Fruit fly (Drosophila melanogaster): Measurements from ENCODE around the gene Grl65a.
A peak's percentile ranks its signal among the peaks of the same experiment; 100 is the strongest.

The Grl65a gene

DNA sequence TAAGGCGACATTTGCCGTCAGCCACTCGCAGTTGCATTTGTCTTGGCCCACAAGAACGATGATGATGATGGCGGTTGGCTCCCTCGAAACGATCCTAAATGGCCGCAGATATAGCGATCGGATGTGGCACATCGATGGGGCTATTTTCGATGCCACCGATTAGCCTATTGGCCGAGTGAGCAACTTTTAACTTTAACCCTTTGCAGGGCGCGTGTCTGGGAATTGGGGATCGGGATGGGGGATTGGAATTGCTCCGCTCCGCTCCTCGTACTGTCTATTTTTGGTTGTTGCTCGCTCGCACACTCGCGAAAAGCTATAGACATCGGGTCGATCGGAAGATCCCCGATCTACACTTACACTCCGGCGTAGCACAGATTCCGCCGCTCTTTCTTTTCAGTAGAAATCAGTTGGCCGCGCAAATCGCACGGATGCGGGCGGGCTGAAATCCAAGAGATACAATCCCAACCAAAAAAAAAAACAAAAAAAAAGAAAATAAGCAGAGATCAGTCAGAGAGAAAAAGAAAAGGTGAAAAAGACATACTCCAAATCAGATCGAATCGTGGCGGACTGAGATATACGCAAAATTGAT lies 36.9 kb upstream of the Grl65a start, which contains the start of gene CG8519 (continued):
- no peak for TF ChIP-seq CG11398 (GFP tag; optimal IDR thresholded peaks at IDR 0.05)
- no peak for TF ChIP-seq seq (GFP tag; IDR thresholded peaks at IDR 0.05)
- TF ChIP-seq zen2 (GFP tag; IDR thresholded peaks at IDR 0.05; ENCODE audit: partially characterized antibody): 0 out of 3 replicates have a peak, but pooled peaks have one; percentile 6
- TF ChIP-seq CG13296 (GFP tag; optimal IDR thresholded peaks at IDR 0.05): no peak
- no peak for TF ChIP-seq Xbp1 (GFP tag; optimal IDR thresholded peaks at IDR 0.05)
- peak; percentile 52 for TF ChIP-seq nau (GFP tag; optimal IDR thresholded peaks at IDR 0.05)
- TF ChIP-seq Taf1 (GFP tag; IDR thresholded peaks at IDR 0.05): no peak
- TF ChIP-seq CG32772 (GFP tag; IDR thresholded peaks at IDR 0.05): peak; percentile 36; the same call in 1 of the 2 replicates
- no peak for TF ChIP-seq Lpt (GFP tag; optimal IDR thresholded peaks at IDR 0.05)
- no peak for TF ChIP-seq CG4617 (GFP tag; optimal IDR thresholded peaks at IDR 0.05; ENCODE audit: borderline replicate concordance)
- TF ChIP-seq CG9437 (GFP tag; optimal IDR thresholded peaks at IDR 0.05): no peak
- no peak for TF ChIP-seq br (optimal IDR thresholded peaks at IDR 0.05)
- no peak for TF ChIP-seq tap (tag; optimal IDR thresholded peaks at IDR 0.05)
- no peak for TF ChIP-seq E2f1 (GFP tag; IDR thresholded peaks at IDR 0.05)
- TF ChIP-seq slbo (GFP tag; IDR thresholded peaks at IDR 0.05): no peak
- no peak for TF ChIP-seq Doc3 (GFP tag; IDR thresholded peaks at IDR 0.05; ENCODE audit: partially characterized antibody)
- no peak for TF ChIP-seq lab (GFP tag; optimal IDR thresholded peaks at IDR 0.05)
- TF ChIP-seq wor (GFP tag; IDR thresholded peaks at IDR 0.05): no peak
- no peak for TF ChIP-seq mam (GFP tag; optimal IDR thresholded peaks at IDR 0.05)
- no peak for TF ChIP-seq CG5180 (GFP tag; optimal IDR thresholded peaks at IDR 0.05)
- TF ChIP-seq CG33213 (GFP tag; optimal IDR thresholded peaks at IDR 0.05): no peak
- no peak for TF ChIP-seq NK7.1 (GFP tag; optimal IDR thresholded peaks at IDR 0.05)
- peak in 1 of 2 experiments; percentile 14 for TF ChIP-seq Trl (optimal IDR thresholded peaks at IDR 0.05)
- no peak for TF ChIP-seq Trl (GFP tag; optimal IDR thresholded peaks at IDR 0.05)
- TF ChIP-seq CG2875 (GFP tag; optimal IDR thresholded peaks at IDR 0.05): no peak
- TF ChIP-seq CG11247 (GFP tag; IDR thresholded peaks at IDR 0.05): no peak
- TF ChIP-seq Dip2 (GFP tag; IDR thresholded peaks at IDR 0.05): no peak
- TF ChIP-seq vfl (GFP tag; optimal IDR thresholded peaks at IDR 0.05): no peak
- no peak for TF ChIP-seq shn (GFP tag; optimal IDR thresholded peaks at IDR 0.05)
- TF ChIP-seq bbx (GFP tag; IDR thresholded peaks at IDR 0.05; ENCODE audit: partially characterized antibody): no peak
- 0 out of 3 replicates have a peak, but pooled peaks have one; percentile 14 for TF ChIP-seq ci (GFP tag; IDR thresholded peaks at IDR 0.05)
- no peak for TF ChIP-seq CG3065 (GFP tag; optimal IDR thresholded peaks at IDR 0.05)
- TF ChIP-seq CTCF (GFP tag; optimal IDR thresholded peaks at IDR 0.05): no peak
- TF ChIP-seq CG14965 (GFP tag; optimal IDR thresholded peaks at IDR 0.05; ENCODE audit: borderline replicate concordance): no peak
- TF ChIP-seq CG12769 (tag; optimal IDR thresholded peaks at IDR 0.05): peak; percentile 98
- TF ChIP-seq schlank (tag; optimal IDR thresholded peaks at IDR 0.05): no peak
- TF ChIP-seq D19B (GFP tag; optimal IDR thresholded peaks at IDR 0.05): no peak
- TF ChIP-seq CG31388 (GFP tag; optimal IDR thresholded peaks at IDR 0.05): no peak
- no peak for TF ChIP-seq CG31224 (GFP tag; IDR thresholded peaks at IDR 0.05)
- TF ChIP-seq Ssrp (tag; optimal IDR thresholded peaks at IDR 0.05): no peak
- no peak for TF ChIP-seq ap (GFP tag; IDR thresholded peaks at IDR 0.05)
- no peak for TF ChIP-seq CG17328 (GFP tag; IDR thresholded peaks at IDR 0.05)

dm6 chr3L:6703368-6703807 lies 35.8 kb upstream of the Grl65a start, which contains the start of gene SP1173:
TSS of gene SP1173 (minus strand) at chr3L:6703521.
- TF ChIP-seq NC2β (GFP tag; optimal IDR thresholded peaks at IDR 0.05) (no peak), Dp (GFP tag; optimal IDR thresholded peaks at IDR 0.05) (peak; percentile 3), jing (GFP tag; optimal IDR thresholded peaks at IDR 0.05) (no peak), CG13287 (GFP tag; IDR thresholded peaks at IDR 0.05; ENCODE audit: partially characterized antibody) (peak; percentile 65), MESR4 (GFP tag; optimal IDR thresholded peaks at IDR 0.05) (no peak), CG15269 (tag; optimal IDR thresholded peaks at IDR 0.05) (peak; percentile 26), Hmr (GFP tag; optimal IDR thresholded peaks at IDR 0.05) (peak; percentile 48), CG4617 (GFP tag; optimal IDR thresholded peaks at IDR 0.05; ENCODE audit: borderline replicate concordance) (no peak), pros (GFP tag; optimal IDR thresholded peaks at IDR 0.05) (peak; percentile 98), nerfin-2 (GFP tag; IDR thresholded peaks at IDR 0.05; ENCODE audit: partially characterized antibody) (no peak), CG10321 (GFP tag; IDR thresholded peaks at IDR 0.05) (0 out of 2 replicates have a peak, but pooled peaks have one; percentile 24), CG11696 (GFP tag; IDR thresholded peaks at IDR 0.05) (no peak), CG9609 (GFP tag; optimal IDR thresholded peaks at IDR 0.05) (no peak)
